Fruit fly (Drosophila melanogaster): ENCODE results near the gene RabX2.

Gene RabX2

dm6 chrX:10397514-10398133 is 19.6 kb upstream of the RabX2 start (continued):
- TF ChIP-seq NC2β (GFP tag; optimal IDR thresholded peaks at IDR 0.05), result no peak
- no peak for TF ChIP-seq CG11093 (GFP tag; IDR thresholded peaks at IDR 0.05)
- no peak for TF ChIP-seq Asciz (GFP tag; optimal IDR thresholded peaks at IDR 0.05)
- TF ChIP-seq CG8290 (GFP tag; optimal IDR thresholded peaks at IDR 0.05), result no peak
- no peak for TF ChIP-seq CG8290 (tag; optimal IDR thresholded peaks at IDR 0.05)
- TF ChIP-seq mirr (GFP tag; optimal IDR thresholded peaks at IDR 0.05), result peak; percentile 48
- TF ChIP-seq BtbVII (GFP tag; optimal IDR thresholded peaks at IDR 0.05), result peak; percentile 5
- peak; percentile 35 for TF ChIP-seq unpg (GFP tag; optimal IDR thresholded peaks at IDR 0.05)
- peak; percentile 14 for TF ChIP-seq CG17385 (GFP tag; optimal IDR thresholded peaks at IDR 0.05)
- peak; percentile 5 for TF ChIP-seq ATbp (GFP tag; optimal IDR thresholded peaks at IDR 0.05)
- TF ChIP-seq CG12104 (GFP tag; optimal IDR thresholded peaks at IDR 0.05), result no peak
- TF ChIP-seq zf30C (GFP tag; optimal IDR thresholded peaks at IDR 0.05), result no peak
- no peak for TF ChIP-seq pzg (GFP tag; optimal IDR thresholded peaks at IDR 0.05)
- TF ChIP-seq Meics (GFP tag; optimal IDR thresholded peaks at IDR 0.05), result peak; percentile 56
- no peak for TF ChIP-seq CG10462 (GFP tag; optimal IDR thresholded peaks at IDR 0.05)
- TF ChIP-seq CG2199 (GFP tag; IDR thresholded peaks at IDR 0.05), result no peak
- peak; percentile 27; the same call in 1 of the 2 replicates for TF ChIP-seq ttk (GFP tag; IDR thresholded peaks at IDR 0.05)
- TF ChIP-seq Mrtf (GFP tag; IDR thresholded peaks at IDR 0.05), result no peak
- TF ChIP-seq CG30403 (GFP tag; optimal IDR thresholded peaks at IDR 0.05), result peak; percentile 11
- TF ChIP-seq Hr3 (GFP tag; optimal IDR thresholded peaks at IDR 0.05), result no peak
- TF ChIP-seq bsh (GFP tag; optimal IDR thresholded peaks at IDR 0.05), result no peak
- no peak for TF ChIP-seq lbe (GFP tag; optimal IDR thresholded peaks at IDR 0.05)
- no peak for TF ChIP-seq mld (GFP tag; IDR thresholded peaks at IDR 0.05; ENCODE audit: partially characterized antibody)
- TF ChIP-seq CG1792 (GFP tag; optimal IDR thresholded peaks at IDR 0.05), result no peak
- peak; percentile 71 for TF ChIP-seq cwo (GFP tag; optimal IDR thresholded peaks at IDR 0.05)
- no peak; the same call in 1 of the 2 replicates for TF ChIP-seq esg (GFP tag; conservative IDR thresholded peaks at IDR 0.05)
- no peak for TF ChIP-seq CG12659 (GFP tag; optimal IDR thresholded peaks at IDR 0.05)
- TF ChIP-seq Adf1 (GFP tag; IDR thresholded peaks at IDR 0.05), result peak; percentile 33; the same call in 1 of the 2 replicates
- TF ChIP-seq vfl (GFP tag; optimal IDR thresholded peaks at IDR 0.05), result no peak
- TF ChIP-seq Lhr (GFP tag; optimal IDR thresholded peaks at IDR 0.05), result no peak
- no peak for TF ChIP-seq CG12219 (GFP tag; optimal IDR thresholded peaks at IDR 0.05)
- no peak for TF ChIP-seq Dfd (GFP tag; optimal IDR thresholded peaks at IDR 0.05)
- no peak for TF ChIP-seq Fer2 (tag; optimal IDR thresholded peaks at IDR 0.05)
- no peak for TF ChIP-seq Neu2 (GFP tag; optimal IDR thresholded peaks at IDR 0.05; ENCODE audit: borderline replicate concordance)
- no peak for TF ChIP-seq CG11085 (GFP tag; IDR thresholded peaks at IDR 0.05)
- no peak for TF ChIP-seq sc (optimal IDR thresholded peaks at IDR 0.05)
- no peak for TF ChIP-seq sc (GFP tag; optimal IDR thresholded peaks at IDR 0.05)
- TF ChIP-seq gcm2 (GFP tag; optimal IDR thresholded peaks at IDR 0.05), result no peak
- no peak for TF ChIP-seq Stat92E (GFP tag; optimal IDR thresholded peaks at IDR 0.05)
- TF ChIP-seq CG2678 (tag; optimal IDR thresholded peaks at IDR 0.05), result peak; percentile 63
- TF ChIP-seq kni (GFP tag; optimal IDR thresholded peaks at IDR 0.05), result no peak
- no peak for TF ChIP-seq pb (GFP tag; optimal IDR thresholded peaks at IDR 0.05)
- no peak for TF ChIP-seq tll (GFP tag; optimal IDR thresholded peaks at IDR 0.05)
- TF ChIP-seq CG8388 (GFP tag; optimal IDR thresholded peaks at IDR 0.05), result no peak
- no peak for TF ChIP-seq fd102C (GFP tag; optimal IDR thresholded peaks at IDR 0.05)
- TF ChIP-seq CG11696 (GFP tag; IDR thresholded peaks at IDR 0.05), result 0 out of 2 replicates have a peak, but pooled peaks have one; percentile 10
- peak; percentile 4 for TF ChIP-seq CG9817 (tag; optimal IDR thresholded peaks at IDR 0.05)
- peak; percentile 45 for TF ChIP-seq CG15269 (tag; optimal IDR thresholded peaks at IDR 0.05)
- TF ChIP-seq CG3281 (GFP tag; optimal IDR thresholded peaks at IDR 0.05), result peak; percentile 16
- TF ChIP-seq E2f2 (GFP tag; IDR thresholded peaks at IDR 0.05), result no peak
